Worm (Caenorhabditis elegans): ENCODE data around the gene C10A4.10.

DNA sequence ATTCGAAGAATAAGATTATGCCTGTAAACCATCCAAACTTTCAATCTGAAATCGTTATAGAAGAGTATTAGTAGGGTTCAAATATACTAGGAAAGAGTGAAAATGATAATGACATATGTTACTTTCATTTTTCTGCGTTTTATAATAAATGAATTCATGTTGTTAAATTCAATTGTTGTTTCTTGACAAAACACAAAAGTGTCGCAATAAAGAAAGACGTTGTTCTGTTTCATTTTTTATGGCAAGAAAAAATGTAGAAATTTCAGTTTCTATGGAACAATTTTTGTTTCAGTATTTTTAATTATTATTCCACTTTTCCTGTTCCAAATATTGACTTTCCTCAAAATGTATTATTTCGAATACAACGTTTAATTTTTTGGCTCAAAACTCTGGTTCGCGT is 2.1 kb downstream of the C10A4.10 start, which contains the start of gene C10A4.4:
- TF ChIP-seq egl-27 (tag; optimal IDR thresholded peaks at IDR 0.05) (no peak), ceh-82 (tag; optimal IDR thresholded peaks at IDR 0.05) (no peak), ama-1 (optimal IDR thresholded peaks at IDR 0.05) (no peak), snpc-4 (tag; optimal IDR thresholded peaks at IDR 0.05) (no peak), nhr-77 (tag; optimal IDR thresholded peaks at IDR 0.05) (no peak), C34F6.9 (tag; optimal IDR thresholded peaks at IDR 0.05) (no peak), R02D3.7 (tag; optimal IDR thresholded peaks at IDR 0.05) (no peak), ztf-11 (tag; optimal IDR thresholded peaks at IDR 0.05) (no peak), lin-11 (tag; optimal IDR thresholded peaks at IDR 0.05) (no peak), mab-5 (tag; optimal IDR thresholded peaks at IDR 0.05) (no peak), nhr-25 (tag; optimal IDR thresholded peaks at IDR 0.05) (no peak)

All from whole organism, L2 larva.